Worm (Caenorhabditis elegans) whole organism, L1 larva: Measurements from ENCODE around the gene C49C3.20.
A peak's percentile ranks its signal among the peaks of the same experiment; 100 is the strongest.
"Not testable (repeated sequence)": the region's sequence is repeated elsewhere in the genome, so short reads cannot be mapped to it uniquely, and the experiment has no call there.

Experiments
- C16A3.4 ChIP-seq: fragments of 150-350 bp; optimal IDR thresholded peaks from 2 replicates; lab custom pipeline; 2014; ENCODE audit warnings: missing biosample characterization, missing genetic modification characterization
- F16B12.6 ChIP-seq: fragments of 150-350 bp; optimal IDR thresholded peaks from 2 replicates; lab custom pipeline; 2014; ENCODE audit warnings: missing biosample characterization, missing genetic modification characterization
- Y116A8C.19 ChIP-seq: sonication (generic microtip); optimal IDR thresholded peaks from 2 replicates; lab custom pipeline; 2016; ENCODE audit warnings: missing compliant biosample characterization, missing genetic modification characterization, borderline replicate concordance
- alr-1 ChIP-seq: fragments of 200-800 bp; sonication (Bioruptor generic); optimal IDR thresholded peaks from 2 replicates; lab custom pipeline; 2018; ENCODE audit warnings: borderline replicate concordance, mild to moderate bottlenecking, missing genetic modification characterization, missing compliant biosample characterization
- blmp-1 ChIP-seq: fragments of 150-350 bp; optimal IDR thresholded peaks from 2 replicates; lab custom pipeline; 2014; ENCODE audit warnings: missing biosample characterization, missing genetic modification characterization
- ceh-8 ChIP-seq: fragments of 200-800 bp; sonication (Bioruptor generic); optimal IDR thresholded peaks from 2 replicates; lab custom pipeline; 2018; ENCODE audit warnings: mild to moderate bottlenecking, missing genetic modification characterization, moderate library complexity, missing compliant biosample characterization
- ceh-82 ChIP-seq, 3 experiments: fragments of 150-350 bp in 1 of 3; sonication (generic microtip) in 2 of 3; optimal IDR thresholded peaks; 2 replicates each; lab custom pipeline; 2014 to 2017; ENCODE audit warnings: missing biosample characterization in 3 of 3, missing genetic modification characterization in 3 of 3
- ceh-88 ChIP-seq: fragments of 200-800 bp; sonication (Bioruptor generic); IDR thresholded peaks from 2 replicates; pipeline ENCODE4 v1.3.6; 2022; ENCODE audit warnings: missing genetic modification characterization, missing compliant biosample characterization
- dpl-1 ChIP-seq, 3 experiments: fragments of 150-350 bp in 2 of 3; sonication (generic microtip) in 1 of 3; optimal IDR thresholded peaks; 2 replicates each; lab custom pipeline; 2014 to 2017; ENCODE audit warnings: missing biosample characterization in 3 of 3, missing genetic modification characterization in 3 of 3, missing genetic modification reagents in 3 of 3
- dsc-1 ChIP-seq: sonication (generic microtip); optimal IDR thresholded peaks from 2 replicates; lab custom pipeline; 2016; ENCODE audit warnings: mild to moderate bottlenecking, missing genetic modification characterization, missing compliant biosample characterization
- efl-1 ChIP-seq, 4 experiments: fragments of 150-350 bp; optimal IDR thresholded peaks in 3 of 4; peaks in 1 of 4; 1 replicate in 1 of 4; 2 replicates in 3 of 4; lab custom pipeline; 2014; ENCODE audit warnings: missing biosample characterization in 2 of 4, missing genetic modification characterization in 2 of 4, missing genetic modification reagents in 2 of 4
- egl-27 ChIP-seq, 2 experiments: fragments of 150-350 bp in 1 of 2; sonication (generic microtip); optimal IDR thresholded peaks; 3 replicates each; lab custom pipeline; 2017 to 2018; ENCODE audit warnings: missing biosample characterization in 2 of 2, missing genetic modification characterization in 2 of 2, missing genetic modification reagents in 2 of 2
- ets-5 ChIP-seq: fragments of 200-800 bp; sonication (Bioruptor generic); IDR thresholded peaks from 2 replicates; pipeline ENCODE4 v1.3.6; 2022; ENCODE audit warnings: missing genetic modification characterization, missing compliant biosample characterization
- fos-1 ChIP-seq: fragments of 150-350 bp; optimal IDR thresholded peaks from 2 replicates; lab custom pipeline; 2014; ENCODE audit warnings: missing biosample characterization, missing genetic modification characterization
- hlh-4 ChIP-seq: sonication (generic microtip); optimal IDR thresholded peaks from 2 replicates; lab custom pipeline; 2016; ENCODE audit warnings: mild to moderate bottlenecking, missing genetic modification characterization, missing compliant biosample characterization
- irx-1 ChIP-seq: sonication (generic microtip); optimal IDR thresholded peaks from 2 replicates; lab custom pipeline; 2016; ENCODE audit warnings: missing genetic modification characterization, missing compliant biosample characterization
- isw-1 ChIP-seq: fragments of 200-800 bp; sonication (Bioruptor generic); IDR thresholded peaks from 2 replicates; pipeline ENCODE4 v1.3.6; 2022; ENCODE audit warnings: missing genetic modification characterization, missing compliant biosample characterization
- jun-1 ChIP-seq: fragments of 150-350 bp; optimal IDR thresholded peaks from 2 replicates; lab custom pipeline; 2014; ENCODE audit warnings: missing biosample characterization, missing genetic modification reagents, missing genetic modification characterization
- lin-13 ChIP-seq: fragments of 150-350 bp; optimal IDR thresholded peaks from 2 replicates; lab custom pipeline; 2014; ENCODE audit warnings: missing biosample characterization, missing genetic modification reagents, missing genetic modification characterization
- lin-15B ChIP-seq: fragments of 150-350 bp; sonication (generic microtip); optimal IDR thresholded peaks from 3 replicates; lab custom pipeline; 2014; ENCODE audit warnings: missing biosample characterization, missing genetic modification characterization
- lin-35 ChIP-seq, 2 experiments: fragments of 150-350 bp; optimal IDR thresholded peaks; 2 replicates each; lab custom pipeline; 2014; ENCODE audit warnings: missing biosample characterization in 2 of 2, missing genetic modification characterization in 2 of 2, missing genetic modification reagents in 2 of 2
- lin-39 ChIP-seq: fragments of 150-350 bp; optimal IDR thresholded peaks from 2 replicates; lab custom pipeline; 2014; ENCODE audit warnings: missing biosample characterization, missing genetic modification reagents, missing genetic modification characterization
- lir-3 ChIP-seq: sonication (generic microtip); optimal IDR thresholded peaks from 2 replicates; lab custom pipeline; 2016; ENCODE audit warnings: mild to moderate bottlenecking, missing genetic modification characterization, moderate library complexity, missing compliant biosample characterization; ENCODE audit not compliant: poor library complexity
- lsy-2 ChIP-seq, 2 experiments: fragments of 150-350 bp; optimal IDR thresholded peaks; 2 replicates each; lab custom pipeline; 2014; ENCODE audit warnings: missing biosample characterization in 2 of 2, missing genetic modification characterization in 2 of 2
- mab-9 ChIP-seq: fragments of 200-800 bp; sonication (Bioruptor generic); IDR thresholded peaks from 2 replicates; pipeline ENCODE4 v1.3.6; 2022; ENCODE audit warnings: missing genetic modification reagents, missing genetic modification characterization, missing compliant biosample characterization
- mef-2 ChIP-seq: fragments of 150-350 bp; optimal IDR thresholded peaks from 2 replicates; lab custom pipeline; 2014; ENCODE audit warnings: missing biosample characterization, missing genetic modification characterization
- mep-1 ChIP-seq: fragments of 150-350 bp; optimal IDR thresholded peaks from 2 replicates; lab custom pipeline; 2014; ENCODE audit warnings: missing biosample characterization, missing genetic modification characterization
- nhr-11 ChIP-seq: fragments of 150-350 bp; optimal IDR thresholded peaks from 2 replicates; lab custom pipeline; 2014; ENCODE audit warnings: missing biosample characterization, missing genetic modification characterization
- nhr-12 ChIP-seq: sonication (generic microtip); optimal IDR thresholded peaks from 2 replicates; lab custom pipeline; 2017; ENCODE audit warnings: missing biosample characterization, missing genetic modification characterization
- nhr-20 ChIP-seq: sonication (generic microtip); optimal IDR thresholded peaks from 2 replicates; lab custom pipeline; 2016; ENCODE audit warnings: mild to moderate bottlenecking, missing genetic modification characterization, missing compliant biosample characterization
- nhr-28 ChIP-seq: fragments of 150-350 bp; optimal IDR thresholded peaks from 2 replicates; lab custom pipeline; 2014; ENCODE audit warnings: missing biosample characterization, missing genetic modification characterization
- nhr-76 ChIP-seq: sonication (generic microtip); optimal IDR thresholded peaks from 2 replicates; lab custom pipeline; 2017; ENCODE audit warnings: missing biosample characterization, missing genetic modification characterization
- nhr-90 ChIP-seq: sonication (generic microtip); optimal IDR thresholded peaks from 2 replicates; lab custom pipeline; 2016; ENCODE audit warnings: mild to moderate bottlenecking, missing genetic modification characterization, missing compliant biosample characterization; ENCODE audit not compliant: poor library complexity
- pag-3 ChIP-seq: sonication (generic microtip); optimal IDR thresholded peaks from 2 replicates; lab custom pipeline; 2017; ENCODE audit warnings: missing genetic modification characterization, mild to moderate bottlenecking, missing compliant biosample characterization, antibody characterized with exemption, borderline replicate concordance; ENCODE audit not compliant: insufficient read depth
- snu-23 ChIP-seq: sonication (generic microtip); optimal IDR thresholded peaks from 2 replicates; lab custom pipeline; 2016; ENCODE audit warnings: missing genetic modification characterization, missing compliant biosample characterization
- sox-4 ChIP-seq: sonication (generic microtip); optimal IDR thresholded peaks from 2 replicates; lab custom pipeline; 2016; ENCODE audit warnings: missing genetic modification characterization, missing compliant biosample characterization
- sptf-1 ChIP-seq: fragments of 150-350 bp; optimal IDR thresholded peaks from 2 replicates; lab custom pipeline; 2014; ENCODE audit warnings: missing biosample characterization, missing genetic modification characterization
- tbx-2 ChIP-seq: sonication (generic microtip); optimal IDR thresholded peaks from 2 replicates; lab custom pipeline; 2016; ENCODE audit warnings: missing genetic modification characterization, missing compliant biosample characterization
- unc-130 ChIP-seq: fragments of 150-350 bp; optimal IDR thresholded peaks from 2 replicates; lab custom pipeline; 2017; ENCODE audit warnings: missing biosample characterization, missing genetic modification characterization, inconsistent platforms
- unc-30 ChIP-seq: sonication (generic microtip); optimal IDR thresholded peaks from 2 replicates; lab custom pipeline; 2017; ENCODE audit warnings: missing biosample characterization, missing genetic modification characterization
- unc-86 ChIP-seq: sonication (generic microtip); optimal IDR thresholded peaks from 2 replicates; lab custom pipeline; 2016; ENCODE audit warnings: missing genetic modification characterization, missing compliant biosample characterization
- unc-98 ChIP-seq: fragments of 200-800 bp; sonication (Bioruptor generic); IDR thresholded peaks from 2 replicates; pipeline ENCODE4 v1.3.6; 2022; ENCODE audit warnings: missing genetic modification characterization, missing compliant biosample characterization
- ztf-4 ChIP-seq: fragments of 150-350 bp; optimal IDR thresholded peaks from 2 replicates; lab custom pipeline; 2014; ENCODE audit warnings: missing biosample characterization, missing genetic modification characterization

C49C3.20 gene

ce11 chrIV:17285263-17285662, 31.0 kb downstream of the C49C3.20 start (continued):
- TF ChIP-seq dpl-1 (GFP tag; optimal IDR thresholded peaks at IDR 0.05; lab: Kevin White, UChicago) = no peak
- no peak for TF ChIP-seq sox-4 (tag; lab: Kevin White, UChicago)
- no peak for TF ChIP-seq pag-3
- no peak for TF ChIP-seq nhr-76 (tag; lab: Kevin White, UChicago)
- TF ChIP-seq sptf-1 (tag; lab: Kevin White, UChicago) = no peak
- TF ChIP-seq snu-23 = peak; percentile 11
- TF ChIP-seq blmp-1 (tag; lab: Kevin White, UChicago) = no peak
- no peak for TF ChIP-seq nhr-90
- TF ChIP-seq nhr-28 (tag; lab: Kevin White, UChicago) = no peak
- TF ChIP-seq ceh-88 (GFP tag; lab: Robert Waterston, UW) = no peak
- peak in 2 of 3 experiments; percentile 5 to 37 for TF ChIP-seq ceh-82 (tag; optimal IDR thresholded peaks at IDR 0.05; lab: Kevin White, UChicago)
- no peak for TF ChIP-seq nhr-11 (tag; lab: Kevin White, UChicago)
- no peak for TF ChIP-seq ets-5 (GFP tag; lab: Robert Waterston, UW)
- TF ChIP-seq hlh-4 = no peak
- TF ChIP-seq nhr-12 (tag; lab: Kevin White, UChicago) = no peak
- TF ChIP-seq dsc-1 (tag; lab: Kevin White, UChicago) = peak; percentile 9
- TF ChIP-seq, all 84 proteins: peak for 15

- peak; percentile 3 for TF ChIP-seq F16B12.6 (tag; lab: Kevin White, UChicago)
- TF ChIP-seq efl-1 (optimal IDR thresholded peaks at IDR 0.05; lab: Kevin White, UChicago) = peak in 1 of 2 experiments; percentile 23
- TF ChIP-seq efl-1 (GFP tag; optimal IDR thresholded peaks at IDR 0.05 in 1 of 2; lab: Kevin White, UChicago) = not testable (repeated sequence)
Observed at ce11 chrIV:17284511-17285089, 31.7 kb downstream of the C49C3.20 start.

- no peak for TF ChIP-seq egl-27 (tag; optimal IDR thresholded peaks at IDR 0.05; lab: Kevin White, UChicago)
- no peak for TF ChIP-seq unc-30
- no peak for TF ChIP-seq ztf-4
- TF ChIP-seq nhr-20 (tag; lab: Kevin White, UChicago) = no peak
- no peak for TF ChIP-seq nhr-76 (tag; lab: Kevin White, UChicago)
- no peak for TF ChIP-seq lin-39 (tag; lab: Kevin White, UChicago)
- TF ChIP-seq lin-15B (tag; lab: Kevin White, UChicago) = no peak
- no peak for TF ChIP-seq tbx-2 (tag; lab: Kevin White, UChicago)
- no peak for TF ChIP-seq ceh-88 (GFP tag; lab: Robert Waterston, UW)
- no peak for TF ChIP-seq ets-5 (GFP tag; lab: Robert Waterston, UW)
- no peak for TF ChIP-seq unc-86
- TF ChIP-seq mef-2 (tag; lab: Kevin White, UChicago) = no peak
- no peak for TF ChIP-seq isw-1
- TF ChIP-seq Y116A8C.19 (tag; lab: Kevin White, UChicago) = no peak
- no peak for TF ChIP-seq jun-1 (tag; lab: Kevin White, UChicago)
- no peak for TF ChIP-seq dsc-1 (tag; lab: Kevin White, UChicago)
- TF ChIP-seq unc-130 = no peak
- TF ChIP-seq, all 84 proteins: peak for 0
Observed at ce11 chrIV:17284099-17284498, 32.2 kb downstream of the C49C3.20 start, which contains the start of gene nra-1. nra-1 (minus strand) TSS chrIV:17284199.

- TF ChIP-seq ceh-8 (GFP tag; lab: Kevin White, UChicago) = peak; percentile 15
- no peak for TF ChIP-seq ets-5 (GFP tag; lab: Robert Waterston, UW)
- TF ChIP-seq irx-1 = no peak
- TF ChIP-seq lin-13 (GFP tag; lab: Kevin White, UChicago) = peak; percentile 62
- TF ChIP-seq lsy-2 (tag; optimal IDR thresholded peaks at IDR 0.05; lab: Kevin White, UChicago) = peak; percentile 68 to 75
- TF ChIP-seq ceh-82 (tag; optimal IDR thresholded peaks at IDR 0.05; lab: Kevin White, UChicago) = no peak
- TF ChIP-seq lir-3 (tag; lab: Kevin White, UChicago) = peak; percentile 10
- no peak for TF ChIP-seq jun-1 (tag; lab: Kevin White, UChicago)
- TF ChIP-seq lin-15B (tag; lab: Kevin White, UChicago) = peak; percentile 14
- TF ChIP-seq mab-9 (GFP tag; lab: Robert Waterston, UW) = no peak
- peak; percentile 91 for TF ChIP-seq mep-1 (tag; lab: Kevin White, UChicago)
- no peak for TF ChIP-seq alr-1 (tag; lab: Kevin White, UChicago)
- no peak for TF ChIP-seq unc-98
- no peak for TF ChIP-seq isw-1
- TF ChIP-seq lin-35 (GFP tag; optimal IDR thresholded peaks at IDR 0.05; lab: Kevin White, UChicago) = peak; percentile 36 to 60
- peak; percentile 17 for TF ChIP-seq C16A3.4
- TF ChIP-seq nhr-11 (tag; lab: Kevin White, UChicago) = no peak
- no peak for TF ChIP-seq fos-1 (tag; lab: Kevin White, UChicago)
- TF ChIP-seq hlh-4 = no peak
- no peak for TF ChIP-seq Y116A8C.19 (tag; lab: Kevin White, UChicago)
Observed at ce11 chrIV:17281060-17282021, 35.0 kb downstream of the C49C3.20 start.
